Worm (Caenorhabditis elegans): ENCODE measurements around the gene F37A8.5.

The F37A8.5 gene

DNA sequence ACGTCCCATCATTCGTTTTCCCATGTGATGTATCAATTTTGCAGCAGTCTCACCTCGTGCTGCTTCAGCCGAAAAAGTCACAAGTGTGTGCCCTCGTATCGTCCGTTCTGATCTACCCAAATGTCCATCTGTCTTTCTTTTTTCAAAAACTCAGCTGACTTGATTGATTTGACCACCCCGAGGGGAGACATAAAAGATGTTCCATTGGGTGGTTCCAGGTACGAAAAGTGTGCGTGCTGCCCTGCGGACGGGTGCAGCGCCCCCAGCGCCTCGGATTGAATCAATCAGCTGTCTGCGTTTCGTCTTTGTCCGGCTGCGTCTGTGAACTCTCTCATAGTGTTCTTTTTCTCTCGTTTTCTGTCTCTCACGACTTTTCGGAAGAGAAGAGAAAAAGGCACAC lies 3.2 kb upstream of the F37A8.5 start (continued):
- TF ChIP-seq T26A8.4 (GFP tag; IDR thresholded peaks at IDR 0.05) (no peak), ceh-44 (GFP tag; IDR thresholded peaks at IDR 0.05) (no peak)

DNA sequence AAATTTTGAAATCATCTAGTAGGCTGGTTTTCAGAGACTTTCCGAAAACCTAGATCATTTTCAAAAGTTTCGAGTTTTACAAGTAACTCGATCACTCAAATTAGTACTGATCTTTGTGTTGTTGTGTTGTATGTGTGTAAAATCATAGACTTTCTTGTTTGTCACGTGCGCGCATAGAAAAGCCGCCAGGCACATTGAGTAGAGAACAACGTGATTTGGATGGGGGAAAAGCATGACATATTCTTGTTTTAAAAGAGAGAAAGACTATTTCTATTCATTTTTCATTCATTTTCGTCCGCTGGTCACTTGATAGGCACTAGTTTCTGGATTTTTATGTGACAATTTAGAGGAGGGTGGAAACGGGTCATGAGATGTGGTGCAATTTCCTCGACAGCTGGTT lies 2.2 kb upstream of the F37A8.5 start:
- TF ChIP-seq php-3 (GFP tag; IDR thresholded peaks at IDR 0.05) (no peak), aha-1 (tag) (peak; percentile 96), egl-43 (GFP tag; IDR thresholded peaks at IDR 0.05) (no peak), fkh-10 (GFP tag; optimal IDR thresholded peaks at IDR 0.05) (no peak), nhr-76 (tag; optimal IDR thresholded peaks at IDR 0.05) (no peak), hlh-11 (tag; optimal IDR thresholded peaks at IDR 0.05) (peak; percentile 78), attf-4 (tag; optimal IDR thresholded peaks at IDR 0.05) (no peak), duxl-1 (tag; optimal IDR thresholded peaks at IDR 0.05; ENCODE audit: poor library complexity) (no peak), jun-1 (tag; optimal IDR thresholded peaks at IDR 0.05) (no peak), lin-13 (GFP tag; optimal IDR thresholded peaks at IDR 0.05) (no peak), ceh-62 (tag; optimal IDR thresholded peaks at IDR 0.05) (no peak), nhr-77 (tag; optimal IDR thresholded peaks at IDR 0.05) (no peak), nhr-11 (tag; optimal IDR thresholded peaks at IDR 0.05) (peak; percentile 63), unc-62 (GFP tag; optimal IDR thresholded peaks at IDR 0.05 in 1 of 2) (peak in 1 of 2 experiments; percentile 60), unc-62 (tag; optimal IDR thresholded peaks at IDR 0.05) (no peak), ceh-28 (tag; optimal IDR thresholded peaks at IDR 0.05) (no peak), hif-1 (tag; optimal IDR thresholded peaks at IDR 0.05) (peak; percentile 17 to 91), mes-2 (tag; optimal IDR thresholded peaks at IDR 0.05; ENCODE audit: poor library complexity, severe bottlenecking) (no peak), pha-4 (GFP tag; IDR thresholded peaks at IDR 0.05) (no peak), pha-4 (tag; optimal IDR thresholded peaks at IDR 0.05) (no peak), sdz-12 (GFP tag; optimal IDR thresholded peaks at IDR 0.05) (no peak), nhr-28 (tag; optimal IDR thresholded peaks at IDR 0.05) (peak; percentile 52), vab-7 (GFP tag; IDR thresholded peaks at IDR 0.05) (no peak), zip-2 (tag; optimal IDR thresholded peaks at IDR 0.05) (no peak), dmd-9 (GFP tag; IDR thresholded peaks at IDR 0.05) (no peak), ces-1 (GFP tag; optimal IDR thresholded peaks at IDR 0.05) (no peak), Y48G9A.11 (GFP tag; IDR thresholded peaks at IDR 0.05) (no peak), nhr-48 (tag; optimal IDR thresholded peaks at IDR 0.05) (peak; percentile 72), saeg-2 (GFP tag; IDR thresholded peaks at IDR 0.05) (no peak), ctbp-1 (GFP tag; IDR thresholded peaks at IDR 0.05) (peak; percentile 47; the same call in 1 of the 2 replicates), madf-9 (GFP tag; conservative IDR thresholded peaks at IDR 0.05) (no peak), ZK546.5 (tag; optimal IDR thresholded peaks at IDR 0.05) (no peak), snpc-1.2 (GFP tag; IDR thresholded peaks at IDR 0.05) (no peak), mdt-29 (GFP tag; IDR thresholded peaks at IDR 0.05) (no peak), F44E2.7 (GFP tag; IDR thresholded peaks at IDR 0.05) (no peak), tra-1 (GFP tag; IDR thresholded peaks at IDR 0.05) (no peak), D1046.2 (GFP tag; IDR thresholded peaks at IDR 0.05) (no peak), ceh-32 (tag; optimal IDR thresholded peaks at IDR 0.05; ENCODE audit: poor library complexity) (no peak), Y75B8A.6 (GFP tag; IDR thresholded peaks at IDR 0.05) (no peak), F37D6.2 (tag; optimal IDR thresholded peaks at IDR 0.05) (no peak), spr-3 (GFP tag; optimal IDR thresholded peaks at IDR 0.05) (no peak), Y5F2A.4 (GFP tag; optimal IDR thresholded peaks at IDR 0.05) (no peak), dpl-1 (GFP tag; optimal IDR thresholded peaks at IDR 0.05) (peak; percentile 10), gei-8 (GFP tag; optimal IDR thresholded peaks at IDR 0.05) (no peak), pqm-1 (tag; optimal IDR thresholded peaks at IDR 0.05) (no peak), daf-16 (GFP tag; optimal IDR thresholded peaks at IDR 0.05) (no peak), daf-16 (tag; optimal IDR thresholded peaks at IDR 0.05) (no peak), unc-130 (GFP tag; optimal IDR thresholded peaks at IDR 0.05) (no peak), nhr-6 (tag; optimal IDR thresholded peaks at IDR 0.05) (no peak), daf-12 (tag; optimal IDR thresholded peaks at IDR 0.05) (no peak)
